Worm (Caenorhabditis elegans) whole organism, midembryonic: ENCODE results near the gene F59A1.13.

Experiments used
- flt-1 ChIP-seq: fragments of 200-800 bp; sonication (Bioruptor generic); IDR thresholded peaks from 2 replicates; pipeline ENCODE4 v1.3.6; 2022; ENCODE audit warnings: missing genetic modification characterization, missing compliant biosample characterization
- ztf-23 ChIP-seq: fragments of 200-800 bp; sonication (Bioruptor generic); IDR thresholded peaks from 2 replicates; pipeline ENCODE4 v1.3.6; 2022; ENCODE audit warnings: missing genetic modification reagents, missing genetic modification characterization, missing compliant biosample characterization

DNA sequence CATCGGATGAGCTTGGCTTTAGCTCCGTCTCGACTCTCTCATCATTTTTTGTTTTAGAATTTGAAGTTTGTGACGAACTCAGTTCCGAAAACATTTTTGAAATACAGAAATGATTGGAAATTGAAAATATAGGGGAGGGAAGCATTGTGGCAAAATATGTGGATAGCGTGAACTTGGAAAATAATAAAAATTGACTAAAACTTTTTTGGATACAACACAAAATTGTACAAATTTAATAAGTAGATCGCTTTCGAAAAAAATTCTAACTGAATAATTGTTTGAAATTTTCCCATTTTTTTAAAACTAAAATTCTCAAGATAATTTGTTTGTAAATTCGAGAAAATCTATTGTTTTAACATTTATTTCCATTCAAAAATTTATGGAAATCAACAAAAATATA, 7.1 kb downstream of the F59A1.13 start, which contains the start of gene F59A1.15:
- TF ChIP-seq flt-1 (GFP tag; lab: Robert Waterston, UW) = no peak
- no peak for TF ChIP-seq ztf-23
